Worm (Caenorhabditis elegans) whole organism, L4/young adult: ENCODE results near the gene sdpn-1.

Experiments
- W03F9.2 ChIP-seq: fragments of 150-350 bp; optimal IDR thresholded peaks from 2 replicates; lab custom pipeline; 2014; ENCODE audit warnings: missing biosample characterization, missing genetic modification characterization
- dao-5 ChIP-seq: sonication (generic microtip); optimal IDR thresholded peaks from 2 replicates; lab custom pipeline; 2016; ENCODE audit warnings: missing genotype, missing genetic modification characterization, moderate library complexity, missing compliant biosample characterization
- him-1 ChIP-seq: sonication (generic microtip); optimal IDR thresholded peaks from 2 replicates; lab custom pipeline; 2016; ENCODE audit warnings: missing genotype, missing genetic modification reagents, missing genetic modification characterization, missing compliant biosample characterization

DNA sequence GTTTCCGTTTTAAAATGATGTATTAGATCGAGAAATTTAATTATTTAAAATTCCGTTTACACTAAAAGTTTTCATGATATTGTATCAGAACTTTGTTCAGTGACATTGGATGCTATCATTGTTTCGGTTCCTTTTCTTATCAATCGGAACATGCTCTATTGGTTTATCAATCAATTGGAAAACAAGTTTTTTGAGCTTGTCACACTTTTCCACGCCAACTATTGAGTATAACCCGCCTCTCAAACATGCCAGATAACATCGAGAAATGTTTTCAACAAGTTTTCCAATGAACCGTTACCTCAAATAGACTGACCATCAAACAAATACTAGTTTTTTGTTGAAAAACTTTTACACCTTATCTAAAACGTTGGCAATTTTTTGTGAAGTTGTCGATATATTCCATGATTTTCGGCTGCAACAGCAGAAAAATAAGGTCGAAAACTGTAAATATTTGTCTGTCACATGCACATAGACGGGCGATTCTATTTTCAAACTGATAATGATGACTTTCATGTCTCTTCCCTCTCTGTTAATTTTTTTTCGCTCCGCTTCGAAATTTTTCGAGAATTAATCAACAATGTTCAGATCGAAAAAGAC lies 16.5 kb upstream of the sdpn-1 start, which contains the start of gene unk-1:
- no peak for TF ChIP-seq him-1
- no peak for TF ChIP-seq W03F9.2 (tag; lab: Kevin White, UChicago)
- no peak for TF ChIP-seq dao-5 (tag; lab: Kevin White, UChicago)
